Worm (Caenorhabditis elegans) whole organism, L4/young adult: ENCODE data around the gene pde-3.

Experiments used
- W03F9.2 ChIP-seq: fragments of 150-350 bp; optimal IDR thresholded peaks from 2 replicates; lab custom pipeline; 2014; ENCODE audit warnings: missing biosample characterization, missing genetic modification characterization
- dao-5 ChIP-seq: sonication (generic microtip); optimal IDR thresholded peaks from 2 replicates; lab custom pipeline; 2016; ENCODE audit warnings: missing genotype, missing genetic modification characterization, moderate library complexity, missing compliant biosample characterization
- him-1 ChIP-seq: sonication (generic microtip); optimal IDR thresholded peaks from 2 replicates; lab custom pipeline; 2016; ENCODE audit warnings: missing genotype, missing genetic modification reagents, missing genetic modification characterization, missing compliant biosample characterization

DNA sequence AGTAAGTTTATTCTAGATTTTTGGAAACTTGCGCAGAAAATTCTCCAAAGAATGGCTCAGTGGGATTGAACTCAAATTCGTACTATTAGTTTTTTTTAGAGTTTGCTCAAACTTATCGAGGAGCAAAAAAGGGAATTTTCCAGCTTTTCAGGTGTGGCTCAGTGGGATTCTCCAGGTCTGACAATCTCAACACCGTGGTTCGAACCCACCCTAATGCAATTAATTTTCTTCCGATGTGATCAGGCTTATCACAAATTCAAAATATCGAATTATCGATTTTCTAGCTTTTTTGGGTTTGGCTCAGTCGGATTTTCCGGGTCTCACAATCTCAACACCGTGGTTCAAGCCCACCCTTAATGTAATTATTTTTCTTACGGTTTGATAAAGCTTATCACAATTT is 46.9 kb downstream of the pde-3 start:
- TF ChIP-seq dao-5 (tag; lab: Kevin White, UChicago) (no peak), him-1 (tag; lab: Kevin White, UChicago) (no peak), W03F9.2 (tag; lab: Kevin White, UChicago) (no peak)
